Fruit fly (Drosophila melanogaster) whole organism, prepupa: Measurements from ENCODE around the gene Usp5.

Experiments used
- Blimp-1 ChIP-seq: fragments of 200-800 bp; sonication (Bioruptor generic); optimal IDR thresholded peaks from 3 replicates; lab custom pipeline; 2017; ENCODE audit warnings: missing biosample characterization, missing genetic modification characterization, mild to moderate bottlenecking, moderate library complexity, missing genetic modification reagents
- CG10631 ChIP-seq: fragments of 200-800 bp; sonication (Bioruptor generic); optimal IDR thresholded peaks from 2 replicates; lab custom pipeline; 2016; ENCODE audit warnings: missing biosample characterization, missing genetic modification characterization
- CG11294 ChIP-seq: fragments of 200-800 bp; sonication (Bioruptor generic); IDR thresholded peaks from 2 replicates; pipeline ENCODE4 v1.3.6; 2022; ENCODE audit warnings: missing biosample characterization, missing genetic modification characterization
- CG11762 ChIP-seq: fragments of 200-800 bp; sonication (Bioruptor generic); optimal IDR thresholded peaks from 3 replicates; lab custom pipeline; 2016; ENCODE audit warnings: missing biosample characterization, missing genetic modification characterization; ENCODE audit not compliant: insufficient read depth
- CG11902 ChIP-seq: fragments of 200-800 bp; sonication (Bioruptor generic); optimal IDR thresholded peaks from 3 replicates; lab custom pipeline; 2016; ENCODE audit warnings: missing biosample characterization, missing genetic modification characterization
- CG15336 ChIP-seq: fragments of 200-800 bp; sonication (Bioruptor generic); IDR thresholded peaks from 2 replicates; pipeline ENCODE4 v1.3.6; 2022; ENCODE audit warnings: missing biosample characterization, missing genetic modification characterization
- CG1621 ChIP-seq: fragments of 200-800 bp; sonication (Bioruptor generic); optimal IDR thresholded peaks from 3 replicates; lab custom pipeline; 2018; ENCODE audit warnings: missing biosample characterization, mild to moderate bottlenecking, missing genetic modification characterization
- CG16779 ChIP-seq: fragments of 200-800 bp; sonication (Bioruptor generic); optimal IDR thresholded peaks from 3 replicates; lab custom pipeline; 2017; ENCODE audit warnings: missing biosample characterization, mild to moderate bottlenecking, missing genetic modification characterization
- CG3032 ChIP-seq: fragments of 200-800 bp; optimal IDR thresholded peaks from 2 replicates; lab custom pipeline; 2019; ENCODE audit warnings: missing biosample characterization, mild to moderate bottlenecking, missing genetic modification characterization, moderate library complexity
- CG32006 ChIP-seq: fragments of 200-800 bp; sonication (Bioruptor generic); optimal IDR thresholded peaks from 3 replicates; lab custom pipeline; 2017; ENCODE audit warnings: missing biosample characterization, mild to moderate bottlenecking, missing genetic modification characterization
- CG3919 ChIP-seq: fragments of 200-800 bp; sonication (Bioruptor generic); optimal IDR thresholded peaks from 3 replicates; lab custom pipeline; 2016; ENCODE audit warnings: missing biosample characterization, missing genetic modification characterization
- CG4318 ChIP-seq: fragments of 200-800 bp; sonication (Bioruptor generic); optimal IDR thresholded peaks from 3 replicates; lab custom pipeline; 2017; ENCODE audit warnings: missing biosample characterization, mild to moderate bottlenecking, missing genetic modification characterization
- CG8119 ChIP-seq: fragments of 200-800 bp; sonication (Bioruptor generic); IDR thresholded peaks from 3 replicates; pipeline ENCODE4 v1.3.6; 2022; ENCODE audit warnings: missing biosample characterization, missing genetic modification characterization
- CG8632 ChIP-seq: fragments of 200-800 bp; sonication (Bioruptor generic); optimal IDR thresholded peaks from 3 replicates; lab custom pipeline; 2016; ENCODE audit warnings: missing biosample characterization, missing genetic modification characterization
- CG9139 ChIP-seq: fragments of 200-800 bp; sonication (Bioruptor generic); optimal IDR thresholded peaks from 3 replicates; lab custom pipeline; 2017; ENCODE audit warnings: missing biosample characterization, mild to moderate bottlenecking, missing genetic modification characterization
- Eip75B ChIP-seq: fragments of 200-800 bp; sonication (Bioruptor generic); optimal IDR thresholded peaks from 3 replicates; lab custom pipeline; 2016; ENCODE audit warnings: missing biosample characterization, missing genetic modification characterization
- Ets21C ChIP-seq: fragments of 200-800 bp; sonication (Bioruptor generic); optimal IDR thresholded peaks from 3 replicates; lab custom pipeline; 2016; ENCODE audit warnings: missing biosample characterization, missing genetic modification characterization
- Ets96B ChIP-seq: fragments of 200-800 bp; optimal IDR thresholded peaks from 2 replicates; lab custom pipeline; 2019; ENCODE audit warnings: missing biosample characterization, mild to moderate bottlenecking, missing genetic modification characterization, moderate library complexity
- Hr38 ChIP-seq: sonication (Bioruptor generic); optimal IDR thresholded peaks from 2 replicates; lab custom pipeline; 2016; ENCODE audit warnings: missing biosample characterization, missing genetic modification characterization
- Lpt ChIP-seq: fragments of 200-800 bp; sonication (Bioruptor generic); optimal IDR thresholded peaks from 3 replicates; lab custom pipeline; 2016; ENCODE audit warnings: missing biosample characterization, missing genetic modification characterization
- Met ChIP-seq: fragments of 200-800 bp; sonication (Bioruptor generic); optimal IDR thresholded peaks from 3 replicates; lab custom pipeline; 2016; ENCODE audit warnings: missing biosample characterization, missing genetic modification characterization
- OdsH ChIP-seq: fragments of 200-800 bp; sonication (Bioruptor generic); optimal IDR thresholded peaks from 3 replicates; lab custom pipeline; 2016; ENCODE audit warnings: missing biosample characterization, missing genetic modification characterization
- Sox14 ChIP-seq: fragments of 200-800 bp; sonication (Bioruptor generic); optimal IDR thresholded peaks from 3 replicates; lab custom pipeline; 2016; ENCODE audit warnings: missing biosample characterization, missing genetic modification characterization
- Sox15 ChIP-seq: fragments of 200-800 bp; sonication (Bioruptor generic); optimal IDR thresholded peaks from 3 replicates; lab custom pipeline; 2016; ENCODE audit warnings: missing biosample characterization, missing genetic modification characterization
- acj6 ChIP-seq: fragments of 200-800 bp; sonication (Bioruptor generic); optimal IDR thresholded peaks from 3 replicates; lab custom pipeline; 2016; ENCODE audit warnings: missing biosample characterization, missing genetic modification characterization
- cyc ChIP-seq: fragments of 200-800 bp; sonication (Bioruptor generic); optimal IDR thresholded peaks from 3 replicates; lab custom pipeline; 2016; ENCODE audit warnings: missing biosample characterization, missing genetic modification characterization
- dac ChIP-seq: fragments of 200-800 bp; sonication (Bioruptor generic); optimal IDR thresholded peaks from 2 replicates; lab custom pipeline; 2017; ENCODE audit warnings: missing biosample characterization, mild to moderate bottlenecking, missing genetic modification characterization
- dsx ChIP-seq: fragments of 200-800 bp; optimal IDR thresholded peaks from 3 replicates; lab custom pipeline; 2019; ENCODE audit warnings: missing biosample characterization, mild to moderate bottlenecking, missing genetic modification characterization, moderate library complexity; ENCODE audit not compliant: poor library complexity, severe bottlenecking
- eg ChIP-seq: fragments of 200-800 bp; sonication (Bioruptor generic); IDR thresholded peaks from 3 replicates; pipeline ENCODE4 v1.3.6; 2022; ENCODE audit warnings: missing biosample characterization, missing genetic modification characterization
- esn ChIP-seq: fragments of 200-800 bp; sonication (Bioruptor generic); optimal IDR thresholded peaks from 2 replicates; lab custom pipeline; 2016; ENCODE audit warnings: missing biosample characterization, mild to moderate bottlenecking, missing genetic modification characterization, moderate library complexity
- fd59A ChIP-seq: fragments of 200-800 bp; sonication (Bioruptor generic); optimal IDR thresholded peaks from 2 replicates; lab custom pipeline; 2017; ENCODE audit warnings: missing biosample characterization, mild to moderate bottlenecking, missing genetic modification characterization, missing genetic modification reagents
- fd85E ChIP-seq: fragments of 200-800 bp; sonication (Bioruptor generic); optimal IDR thresholded peaks from 3 replicates; lab custom pipeline; 2016; ENCODE audit warnings: missing biosample characterization, missing genetic modification characterization
- fkh ChIP-seq: fragments of 200-800 bp; sonication (Bioruptor generic); optimal IDR thresholded peaks from 3 replicates; lab custom pipeline; 2017; ENCODE audit warnings: missing biosample characterization, mild to moderate bottlenecking, missing genetic modification characterization, moderate library complexity
- lz ChIP-seq: fragments of 200-800 bp; sonication (Bioruptor generic); optimal IDR thresholded peaks from 3 replicates; lab custom pipeline; 2016; ENCODE audit warnings: missing biosample characterization, missing genetic modification characterization
- salr ChIP-seq, 2 experiments: fragments of 200-800 bp; sonication (Bioruptor generic); optimal IDR thresholded peaks; 3 replicates each; lab custom pipeline; 2016 to 2018; ENCODE audit warnings: missing biosample characterization in 2 of 2, missing genetic modification characterization in 2 of 2, mild to moderate bottlenecking in 1 of 2

Gene Usp5

dm6 chr3L:3164951-3165350 is 16.8 kb upstream of the Usp5 start, which contains the start of gene CG32280 (continued):
- no peak for TF ChIP-seq Blimp-1
- no peak for TF ChIP-seq Met
- TF ChIP-seq dac (GFP tag; lab: Kevin White, UChicago): no peak
- peak; percentile 29 for TF ChIP-seq lz
- no peak for TF ChIP-seq Hr38 (GFP tag; lab: Kevin White, UChicago)
- no peak; the same call in 1 of the 3 replicates for TF ChIP-seq eg (GFP tag; lab: Robert Waterston, UW)
- peak; percentile 67 for TF ChIP-seq CG1621 (tag; lab: Kevin White, UChicago)
- peak; percentile 20 for TF ChIP-seq Ets21C (GFP tag; lab: Kevin White, UChicago)
- no peak for TF ChIP-seq CG11902

- TF ChIP-seq Ets96B (tag; lab: Kevin White, UChicago) (no peak), Eip75B (GFP tag; lab: Kevin White, UChicago) (no peak), Ets21C (GFP tag; lab: Kevin White, UChicago) (no peak), salr (GFP tag; optimal IDR thresholded peaks at IDR 0.05; lab: Kevin White, UChicago) (no peak), esn (GFP tag; lab: Kevin White, UChicago) (no peak), CG3919 (GFP tag; lab: Kevin White, UChicago) (no peak), CG32006 (GFP tag; lab: Kevin White, UChicago) (no peak), CG9139 (GFP tag; lab: Kevin White, UChicago) (no peak), fkh (GFP tag; lab: Kevin White, UChicago) (no peak), Sox15 (GFP tag; lab: Kevin White, UChicago) (no peak), CG11762 (GFP tag; lab: Kevin White, UChicago) (no peak), Sox14 (GFP tag; lab: Kevin White, UChicago) (no peak), eg (GFP tag; lab: Robert Waterston, UW) (no peak), fd59A (GFP tag; lab: Kevin White, UChicago) (no peak), CG10631 (GFP tag; lab: Kevin White, UChicago) (no peak), fd85E (GFP tag; lab: Kevin White, UChicago) (no peak)
Observed at dm6 chr3L:3162584-3162983, 14.4 kb upstream of the Usp5 start.

dm6 chr3L:3161968-3162367 is 13.8 kb upstream of the Usp5 start, which contains the start of gene rasp:
TSS of gene rasp (plus strand) at chr3L:3162180.
- TF ChIP-seq CG1621 (tag; lab: Kevin White, UChicago) (peak; percentile 90), CG8119 (no peak)

dm6 chr3L:3159309-3160194 is 11.4 kb upstream of the Usp5 start, which contains the start of the genes ND-30 and CG15812:
TSS of gene ND-30 (minus strand) at chr3L:3159578.
TSS of gene CG15812 (plus strand) at chr3L:3159991.
- TF ChIP-seq Sox14 (GFP tag; lab: Kevin White, UChicago) (no peak), dsx (GFP tag; lab: Kevin White, UChicago) (no peak), CG4318 (GFP tag; lab: Kevin White, UChicago) (no peak), cyc (peak; percentile 21), fd59A (GFP tag; lab: Kevin White, UChicago) (no peak), Ets96B (tag; lab: Kevin White, UChicago) (no peak), esn (GFP tag; lab: Kevin White, UChicago) (peak; percentile 48), CG11294 (no peak), CG3032 (tag; lab: Kevin White, UChicago) (peak; percentile 14)

dm6 chr3L:3157651-3158050 is 9.5 kb upstream of the Usp5 start:
- TF ChIP-seq eg (GFP tag; lab: Robert Waterston, UW): no peak
- no peak for TF ChIP-seq CG32006 (GFP tag; lab: Kevin White, UChicago)
- TF ChIP-seq CG11762 (GFP tag; lab: Kevin White, UChicago): no peak
- TF ChIP-seq acj6 (GFP tag; lab: Kevin White, UChicago): no peak
- no peak for TF ChIP-seq lz
- no peak for TF ChIP-seq OdsH (GFP tag; lab: Kevin White, UChicago)
- no peak for TF ChIP-seq CG11902
- TF ChIP-seq CG15336: no peak
- no peak for TF ChIP-seq CG9139 (GFP tag; lab: Kevin White, UChicago)
- no peak for TF ChIP-seq Lpt (GFP tag; lab: Kevin White, UChicago)
- no peak for TF ChIP-seq CG16779 (tag; lab: Kevin White, UChicago)
- no peak for TF ChIP-seq CG8632
